Fruit fly (Drosophila melanogaster) whole organism, embryonic: Measurements from ENCODE around the gene CG31908.

Experiments
- B-H2 ChIP-seq: fragments of 200-800 bp; sonication (Bioruptor generic); optimal IDR thresholded peaks from 2 replicates; lab custom pipeline; 2018; ENCODE audit warnings: missing biosample characterization, mild to moderate bottlenecking, missing genetic modification characterization
- Bgb ChIP-seq: fragments of 200-800 bp; sonication (Bioruptor generic); IDR thresholded peaks from 2 replicates; pipeline ENCODE4 v1.3.6; 2022; ENCODE audit warnings: missing biosample characterization, missing genetic modification characterization; ENCODE audit not compliant: partially characterized antibody
- CG14710 ChIP-seq: fragments of 200-800 bp; sonication (Bioruptor generic); optimal IDR thresholded peaks from 3 replicates; lab custom pipeline; 2019; ENCODE audit warnings: missing biosample characterization, mild to moderate bottlenecking, missing genetic modification characterization, moderate library complexity
- CG15479 ChIP-seq: fragments of 200-800 bp; sonication (Bioruptor generic); optimal IDR thresholded peaks from 3 replicates; lab custom pipeline; 2019; ENCODE audit warnings: missing biosample characterization, mild to moderate bottlenecking, missing genetic modification characterization, moderate library complexity
- CG16779 ChIP-seq: fragments of 200-800 bp; sonication (Bioruptor generic); IDR thresholded peaks from 2 replicates; pipeline ENCODE4 v1.3.6; 2022; ENCODE audit warnings: missing biosample characterization, missing genetic modification characterization
- CG1832 ChIP-seq: fragments of 200-800 bp; sonication (Bioruptor generic); optimal IDR thresholded peaks from 2 replicates; lab custom pipeline; 2017; ENCODE audit warnings: missing biosample characterization, mild to moderate bottlenecking, missing genetic modification characterization, inconsistent platforms
- CG31365 ChIP-seq: fragments of 200-800 bp; sonication (Bioruptor generic); optimal IDR thresholded peaks from 2 replicates; lab custom pipeline; 2018; ENCODE audit warnings: missing biosample characterization, mild to moderate bottlenecking, missing genetic modification characterization
- CG4360 ChIP-seq: fragments of 200-800 bp; sonication (Bioruptor generic); IDR thresholded peaks from 2 replicates; pipeline ENCODE4 v1.3.6; 2022; ENCODE audit warnings: missing biosample characterization, missing genetic modification characterization
- CG5953 ChIP-seq: fragments of 200-800 bp; sonication (Bioruptor generic); IDR thresholded peaks from 2 replicates; pipeline ENCODE4 v1.3.6; 2022; ENCODE audit warnings: missing biosample characterization, missing genetic modification characterization
- CG6791 ChIP-seq: fragments of 200-800 bp; sonication (Bioruptor generic); IDR thresholded peaks from 3 replicates; pipeline ENCODE4 v1.3.6; 2022; ENCODE audit warnings: missing biosample characterization, missing genetic modification characterization; ENCODE audit not compliant: partially characterized antibody
- CG7357 ChIP-seq: fragments of 200-800 bp; sonication (Bioruptor generic); IDR thresholded peaks from 3 replicates; pipeline ENCODE4 v1.3.6; 2022; ENCODE audit warnings: missing biosample characterization, missing genetic modification characterization
- CG9817 ChIP-seq: fragments of 200-800 bp; sonication (Bioruptor generic); optimal IDR thresholded peaks from 2 replicates; lab custom pipeline; 2018; ENCODE audit warnings: missing biosample characterization, mild to moderate bottlenecking, missing genetic modification characterization, moderate library complexity
- CTCF ChIP-seq: fragments of 200-800 bp; sonication (Bioruptor generic); optimal IDR thresholded peaks from 2 replicates; lab custom pipeline; 2017; ENCODE audit warnings: missing biosample characterization, mild to moderate bottlenecking, missing genetic modification characterization, moderate library complexity
- Dbx ChIP-seq: fragments of 200-800 bp; sonication (Bioruptor generic); IDR thresholded peaks from 3 replicates; pipeline ENCODE4 v1.3.6; 2022; ENCODE audit warnings: missing biosample characterization, missing genetic modification characterization
- Dp ChIP-seq: fragments of 200-800 bp; sonication (Bioruptor generic); optimal IDR thresholded peaks from 2 replicates; lab custom pipeline; 2018; ENCODE audit warnings: missing biosample characterization, mild to moderate bottlenecking, missing genetic modification characterization, moderate library complexity
- E2f2 ChIP-seq: fragments of 200-800 bp; sonication (Bioruptor generic); IDR thresholded peaks from 2 replicates; pipeline ENCODE4 v1.3.6; 2022; ENCODE audit warnings: missing biosample characterization, missing genetic modification characterization
- Hr51 ChIP-seq, 2 experiments: fragments of 200-800 bp; sonication (Bioruptor generic); optimal IDR thresholded peaks; 2 replicates in 1 of 2; 3 replicates in 1 of 2; lab custom pipeline; 2016 to 2018; ENCODE audit warnings: missing biosample characterization in 2 of 2, missing genetic modification characterization in 2 of 2, mild to moderate bottlenecking in 1 of 2, moderate library complexity in 1 of 2
- Med ChIP-seq: fragments of 200-800 bp; sonication (Bioruptor generic); peaks from one replicate; lab custom pipeline; 2016; ENCODE audit warnings: missing biosample characterization, missing genetic modification characterization, mild to moderate bottlenecking, inconsistent platforms, moderate library complexity
- Myb ChIP-seq: fragments of 200-800 bp; sonication (Bioruptor generic); optimal IDR thresholded peaks from 2 replicates; lab custom pipeline; 2016; ENCODE audit warnings: missing biosample characterization, missing genetic modification characterization
- Neu2 ChIP-seq: fragments of 200-800 bp; sonication (Bioruptor generic); optimal IDR thresholded peaks from 3 replicates; lab custom pipeline; 2016; ENCODE audit warnings: missing biosample characterization, missing genetic modification characterization, borderline replicate concordance
- Sry-β ChIP-seq: fragments of 200-800 bp; sonication (Bioruptor generic); optimal IDR thresholded peaks from 2 replicates; lab custom pipeline; 2018; ENCODE audit warnings: missing biosample characterization, mild to moderate bottlenecking, missing genetic modification characterization, moderate library complexity
- amos ChIP-seq: fragments of 200-800 bp; sonication (Bioruptor generic); IDR thresholded peaks from 2 replicates; pipeline ENCODE4 v1.3.6; 2022; ENCODE audit warnings: missing biosample characterization, missing genetic modification characterization; ENCODE audit not compliant: partially characterized antibody
- ara ChIP-seq: fragments of 200-800 bp; sonication (Bioruptor generic); IDR thresholded peaks from 2 replicates; pipeline ENCODE4 v1.3.6; 2022; ENCODE audit warnings: missing biosample characterization, missing genetic modification characterization
- bbx ChIP-seq: fragments of 200-800 bp; sonication (Bioruptor generic); IDR thresholded peaks from 2 replicates; pipeline ENCODE4 v1.3.6; 2022; ENCODE audit warnings: missing biosample characterization, missing genetic modification characterization; ENCODE audit not compliant: partially characterized antibody
- bigmax ChIP-seq: fragments of 200-800 bp; sonication (Bioruptor generic); optimal IDR thresholded peaks from 2 replicates; lab custom pipeline; 2018; ENCODE audit warnings: missing biosample characterization, mild to moderate bottlenecking, missing genetic modification characterization
- cad ChIP-seq: fragments of >200 bp; optimal IDR thresholded peaks from 2 replicates; lab custom pipeline; 2017; ENCODE audit warnings: missing biosample characterization, missing genetic modification characterization
- cas ChIP-seq: fragments of 200-800 bp; sonication (Bioruptor generic); IDR thresholded peaks from 2 replicates; pipeline ENCODE4 v1.3.6; 2022; ENCODE audit warnings: missing biosample characterization, missing genetic modification characterization
- caup ChIP-seq: fragments of 200-800 bp; sonication (Bioruptor generic); optimal IDR thresholded peaks from 3 replicates; lab custom pipeline; 2017; ENCODE audit warnings: missing biosample characterization, mild to moderate bottlenecking, missing genetic modification characterization, moderate library complexity; ENCODE audit not compliant: severe bottlenecking
- chinmo ChIP-seq: fragments of 200-800 bp; sonication (Bioruptor generic); IDR thresholded peaks from 4 replicates; pipeline ENCODE4 v1.3.6; 2022; ENCODE audit warnings: missing biosample characterization, missing genetic modification characterization; ENCODE audit not compliant: partially characterized antibody
- ci ChIP-seq: fragments of 200-800 bp; sonication (Bioruptor generic); IDR thresholded peaks from 3 replicates; pipeline ENCODE4 v1.3.6; 2022; ENCODE audit warnings: missing biosample characterization, missing genetic modification characterization
- da ChIP-seq: fragments of 200-800 bp; sonication (Bioruptor generic); optimal IDR thresholded peaks from 2 replicates; lab custom pipeline; 2016; ENCODE audit warnings: missing biosample characterization, missing genetic modification characterization
- insv ChIP-seq, 2 experiments: fragments of 200-800 bp; sonication (Bioruptor generic); optimal IDR thresholded peaks; 3 replicates each; lab custom pipeline; 2016 to 2018; ENCODE audit warnings: missing biosample characterization in 2 of 2, missing genetic modification characterization in 2 of 2
- mld ChIP-seq: fragments of 200-800 bp; sonication (Bioruptor generic); IDR thresholded peaks from 3 replicates; pipeline ENCODE4 v1.3.6; 2022; ENCODE audit warnings: missing biosample characterization, missing genetic modification characterization; ENCODE audit not compliant: partially characterized antibody
- nom ChIP-seq: fragments of 200-800 bp; sonication (Bioruptor generic); optimal IDR thresholded peaks from 2 replicates; lab custom pipeline; 2017; ENCODE audit warnings: missing biosample characterization, missing genetic modification characterization, mild to moderate bottlenecking, moderate library complexity, missing genetic modification reagents
- sens ChIP-seq: fragments of 200-800 bp; sonication (Bioruptor generic); peaks from one replicate; lab custom pipeline; 2016; ENCODE audit warnings: missing biosample characterization, missing genetic modification characterization
- sqz ChIP-seq: fragments of 200-800 bp; sonication (Bioruptor generic); optimal IDR thresholded peaks from 3 replicates; lab custom pipeline; 2018; ENCODE audit warnings: missing biosample characterization, mild to moderate bottlenecking, missing genetic modification characterization
- tll ChIP-seq, 2 experiments: fragments of 200-800 bp in 1 of 2; fragments of >200 bp in 1 of 2; sonication (Bioruptor generic) in 1 of 2; optimal IDR thresholded peaks; 2 replicates each; lab custom pipeline; 2017 to 2019; ENCODE audit warnings: missing biosample characterization in 2 of 2, missing genetic modification characterization in 2 of 2, mild to moderate bottlenecking in 1 of 2, moderate library complexity in 1 of 2

The CG31908 gene

dm6 chr2L:7028990-7029389 is 1.8 kb upstream of the CG31908 start:
- TF ChIP-seq sqz (GFP tag; lab: Kevin White, UChicago), result no peak
- TF ChIP-seq amos (GFP tag; lab: Robert Waterston, UW), result peak; percentile 36; the same call in 1 of the 2 replicates
- 0 out of 2 replicates have a peak, but pooled peaks have one; percentile 10 for TF ChIP-seq E2f2 (GFP tag; lab: Robert Waterston, UW)
- TF ChIP-seq bigmax, result no peak
- TF ChIP-seq ara (GFP tag; lab: Robert Waterston, UW), result no peak
- TF ChIP-seq CG31365 (tag; lab: Kevin White, UChicago), result peak; percentile 4
- TF ChIP-seq insv (GFP tag; optimal IDR thresholded peaks at IDR 0.05; lab: Kevin White, UChicago), result peak in 1 of 2 experiments; percentile 46
- peak; percentile 55 for TF ChIP-seq Bgb (GFP tag; lab: Robert Waterston, UW)
- TF ChIP-seq mld, result no peak
- TF ChIP-seq Hr51 (GFP tag; optimal IDR thresholded peaks at IDR 0.05; lab: Kevin White, UChicago), result no peak
- peak; percentile 42; the same call in 1 of the 2 replicates for TF ChIP-seq bbx (GFP tag; lab: Robert Waterston, UW)
- TF ChIP-seq caup, result no peak
- peak; percentile 11 for TF ChIP-seq Dp (GFP tag; lab: Kevin White, UChicago)
- peak; percentile 15 for TF ChIP-seq Myb (GFP tag; lab: Kevin White, UChicago)
- no peak for TF ChIP-seq cad (GFP tag; lab: Kevin White, UChicago)
- peak; percentile 52; the same call in 1 of the 4 replicates for TF ChIP-seq chinmo (GFP tag; lab: Robert Waterston, UW)
- TF ChIP-seq tll (GFP tag; optimal IDR thresholded peaks at IDR 0.05; lab: Kevin White, UChicago), result no peak
- TF ChIP-seq CG14710 (tag; lab: Kevin White, UChicago), result no peak
- TF ChIP-seq CTCF, result peak; percentile 74

- peak; percentile 12 for TF ChIP-seq Med
- TF ChIP-seq nom (GFP tag; lab: Kevin White, UChicago), result peak; percentile 65
- TF ChIP-seq CG4360, result no peak
These were observed 1.3 kb upstream of the CG31908 start for dm6 chr2L:7028440-7028839.

dm6 chr2L:7026308-7026707 is 881 bp downstream of the CG31908 start:
- TF ChIP-seq CG5953 (GFP tag; lab: Robert Waterston, UW) (0 out of 2 replicates have a peak, but pooled peaks have one; percentile 10), CG1832 (peak; percentile 4), CG9817 (tag; lab: Kevin White, UChicago) (no peak), ara (GFP tag; lab: Robert Waterston, UW) (0 out of 2 replicates have a peak, but pooled peaks have one; percentile 20), sens (GFP tag; lab: Kevin White, UChicago) (peak; percentile 0), cas (GFP tag; lab: Robert Waterston, UW) (no peak), B-H2 (GFP tag; lab: Kevin White, UChicago) (no peak), Med (peak; percentile 62), CG6791 (GFP tag; lab: Robert Waterston, UW) (peak; percentile 37; the same call in 1 of the 3 replicates), CG16779 (0 out of 2 replicates have a peak, but pooled peaks have one; percentile 6), Dbx (GFP tag; lab: Robert Waterston, UW) (peak; percentile 25; the same call in 1 of the 3 replicates), CG15479 (no peak), Sry-β (GFP tag; lab: Kevin White, UChicago) (no peak), ci (GFP tag; lab: Robert Waterston, UW) (0 out of 3 replicates have a peak, but pooled peaks have one; percentile 39), Neu2 (GFP tag; lab: Kevin White, UChicago) (no peak), CG7357 (GFP tag; lab: Robert Waterston, UW) (no peak), da (GFP tag; lab: Kevin White, UChicago) (no peak)
